Fruit fly (Drosophila melanogaster) S2 (cell line): ENCODE data around the gene kz.

Source experiments
- CG8478 ChIP-seq: fragments of >200 bp; optimal IDR thresholded peaks from 2 replicates; lab custom pipeline; 2018
- CTCF ChIP-seq, 2 experiments: fragments of >200 bp; optimal IDR thresholded peaks; 2 replicates each; lab custom pipeline; 2018

Gene kz

DNA sequence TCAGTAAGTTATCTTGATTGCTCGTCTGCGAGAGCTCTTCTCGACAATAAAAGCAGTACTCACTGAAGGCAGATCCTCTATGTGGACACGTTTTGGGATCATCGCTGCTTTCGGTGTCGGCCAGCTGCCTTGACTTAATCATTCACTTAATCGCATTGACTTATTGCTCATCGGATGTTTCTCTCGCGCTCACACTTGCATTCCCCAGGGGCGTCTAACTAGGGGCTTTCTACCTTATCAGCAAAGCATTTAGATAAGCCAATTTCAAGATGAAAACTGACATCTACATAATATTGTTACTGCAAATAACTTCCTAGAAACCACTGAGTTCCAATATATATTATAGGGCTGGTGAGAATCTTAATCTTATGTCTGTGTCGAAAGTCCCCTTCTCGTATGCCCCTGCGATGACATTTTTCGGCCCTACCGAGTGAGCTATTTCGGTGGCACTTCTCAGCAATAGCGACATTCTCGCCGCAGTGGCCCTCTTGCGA is 29.5 kb downstream of the kz start:
- no peak for TF ChIP-seq CTCF (optimal IDR thresholded peaks at IDR 0.05; lab: Kevin White, UChicago)
- TF ChIP-seq CG8478 (lab: Kevin White, UChicago) = no peak

DNA sequence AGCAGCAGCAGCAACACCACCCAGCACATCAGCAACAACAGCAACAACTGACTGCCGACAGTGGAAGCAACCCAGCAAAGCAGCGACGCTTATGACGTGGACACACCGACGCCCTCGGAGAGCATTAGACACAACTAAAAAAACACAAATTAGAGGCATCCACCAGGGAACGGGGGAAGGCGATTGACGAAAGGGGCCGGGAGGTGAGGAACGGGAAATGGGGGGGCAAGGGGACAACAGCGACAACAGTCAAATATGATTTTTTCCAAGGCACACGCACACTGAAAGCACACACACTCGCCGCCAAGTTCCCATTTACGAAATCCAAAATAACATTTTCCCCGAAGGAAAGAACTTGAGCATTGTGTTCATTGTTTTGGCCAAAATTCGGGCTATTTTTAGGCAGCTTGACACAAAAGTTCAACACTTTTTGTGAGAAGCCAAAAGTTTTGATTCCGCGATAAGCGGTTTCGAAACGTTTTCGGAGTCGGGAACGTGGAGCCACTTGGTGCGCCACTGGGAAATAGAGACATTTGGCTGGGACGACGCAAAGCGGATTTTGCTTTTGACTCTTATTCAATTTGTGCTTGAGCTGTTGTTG is 33.1 kb downstream of the kz start:
- no peak for TF ChIP-seq CTCF (optimal IDR thresholded peaks at IDR 0.05; lab: Kevin White, UChicago)

DNA sequence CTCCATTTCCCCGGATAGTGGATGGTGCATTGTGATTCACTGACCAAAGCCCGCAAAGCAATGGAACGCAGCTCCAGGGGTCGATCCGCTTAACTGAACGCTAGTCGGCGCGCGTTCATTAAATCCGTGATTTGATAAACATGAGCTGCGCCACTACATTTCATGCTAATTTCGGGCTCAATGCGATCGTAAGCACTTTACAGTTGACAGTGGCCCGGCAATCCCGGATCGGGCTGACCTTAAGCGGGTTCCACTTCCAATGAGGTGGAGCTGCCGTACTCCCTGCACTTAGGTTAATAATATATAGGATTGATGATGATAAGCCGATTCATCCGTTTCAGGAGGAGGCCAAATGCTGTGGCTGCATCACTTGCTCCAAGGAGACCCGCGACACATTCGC is 38.1 kb downstream of the kz start, which contains the start of gene FarO:
Gene FarO (minus strand): TSS at position 101 of the 400 bp plus-strand sequence.
- TF ChIP-seq CG8478 (lab: Kevin White, UChicago) (no peak), CTCF (optimal IDR thresholded peaks at IDR 0.05; lab: Kevin White, UChicago) (no peak)

DNA sequence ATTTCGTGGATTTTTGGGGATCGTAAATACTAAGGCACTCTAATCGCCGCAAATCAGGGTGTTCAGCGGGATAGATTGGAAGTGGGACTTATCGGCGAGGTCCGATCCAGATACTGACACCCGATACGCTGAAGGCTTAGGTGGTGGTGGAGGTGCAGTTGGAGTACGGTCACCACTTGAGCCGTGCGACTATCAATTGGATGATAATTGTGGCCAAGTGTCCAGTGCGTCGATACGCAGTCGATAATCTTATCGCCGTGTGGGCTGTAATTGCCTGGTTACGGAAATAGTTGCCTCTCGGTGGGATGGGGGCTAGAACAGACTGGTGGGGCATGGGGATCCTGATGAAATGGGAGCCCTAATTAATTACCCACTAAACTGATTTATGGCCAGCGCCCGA is 42.5 kb downstream of the kz start:
- TF ChIP-seq CTCF (optimal IDR thresholded peaks at IDR 0.05; lab: Kevin White, UChicago) (no peak), CG8478 (lab: Kevin White, UChicago) (no peak)

DNA sequence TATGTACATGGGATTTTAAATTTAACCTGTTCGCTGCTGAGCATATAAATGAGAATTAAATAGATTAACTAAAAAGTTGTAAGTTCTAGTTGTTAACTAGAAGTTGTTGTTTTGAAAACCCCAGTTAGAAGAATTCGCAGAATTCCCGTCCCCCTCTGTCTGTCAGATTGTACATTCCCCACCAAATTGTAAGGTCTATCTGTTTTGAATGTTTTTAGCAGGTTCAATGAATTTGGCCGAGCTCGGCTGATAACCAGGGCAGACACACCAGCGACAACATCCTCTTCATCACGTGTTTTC is 43.6 kb downstream of the kz start:
- TF ChIP-seq CG8478 (lab: Kevin White, UChicago) (no peak), CTCF (optimal IDR thresholded peaks at IDR 0.05; lab: Kevin White, UChicago) (no peak)

DNA sequence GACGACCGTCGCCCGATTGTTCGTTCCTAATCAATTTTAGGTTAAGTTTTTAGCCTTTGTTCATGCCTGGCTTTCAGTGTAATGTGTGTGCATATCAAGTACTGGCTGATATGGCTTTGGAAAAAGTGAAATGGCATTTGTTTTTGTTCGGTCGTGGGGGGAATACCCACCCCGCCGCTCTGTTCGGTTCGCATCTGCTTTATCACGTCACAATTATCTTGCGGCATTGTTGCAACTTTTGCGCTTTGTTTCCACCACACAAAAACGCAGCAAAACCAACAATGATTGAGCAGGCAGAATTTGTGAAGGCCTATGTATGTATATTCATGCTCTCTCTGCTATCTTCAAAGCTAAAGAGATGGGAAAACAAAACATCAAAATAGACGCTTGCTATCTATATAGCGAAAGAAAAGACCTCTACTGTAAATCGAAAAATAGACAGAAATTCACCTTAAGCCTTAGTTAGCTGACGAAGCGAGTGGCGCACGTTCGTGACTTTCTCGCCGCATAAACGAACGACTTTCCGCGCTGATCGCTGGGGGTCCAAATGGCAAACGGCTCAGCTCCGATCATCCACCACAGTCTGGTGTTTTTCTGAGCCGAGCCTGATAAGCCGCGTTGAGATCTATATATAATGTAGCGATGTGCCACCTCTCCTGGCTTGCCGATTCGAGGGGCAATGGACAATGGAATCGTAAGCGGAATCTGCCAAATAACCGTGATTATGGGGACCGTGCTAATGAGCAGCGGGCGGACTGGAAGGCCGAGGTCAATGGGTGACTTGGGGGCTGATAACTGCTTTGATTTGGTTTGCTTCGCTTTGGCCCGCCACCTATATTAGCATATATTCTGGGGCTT is 44.2 kb downstream of the kz start:
- no peak for TF ChIP-seq CG8478 (lab: Kevin White, UChicago)
- no peak for TF ChIP-seq CTCF (optimal IDR thresholded peaks at IDR 0.05; lab: Kevin White, UChicago)

DNA sequence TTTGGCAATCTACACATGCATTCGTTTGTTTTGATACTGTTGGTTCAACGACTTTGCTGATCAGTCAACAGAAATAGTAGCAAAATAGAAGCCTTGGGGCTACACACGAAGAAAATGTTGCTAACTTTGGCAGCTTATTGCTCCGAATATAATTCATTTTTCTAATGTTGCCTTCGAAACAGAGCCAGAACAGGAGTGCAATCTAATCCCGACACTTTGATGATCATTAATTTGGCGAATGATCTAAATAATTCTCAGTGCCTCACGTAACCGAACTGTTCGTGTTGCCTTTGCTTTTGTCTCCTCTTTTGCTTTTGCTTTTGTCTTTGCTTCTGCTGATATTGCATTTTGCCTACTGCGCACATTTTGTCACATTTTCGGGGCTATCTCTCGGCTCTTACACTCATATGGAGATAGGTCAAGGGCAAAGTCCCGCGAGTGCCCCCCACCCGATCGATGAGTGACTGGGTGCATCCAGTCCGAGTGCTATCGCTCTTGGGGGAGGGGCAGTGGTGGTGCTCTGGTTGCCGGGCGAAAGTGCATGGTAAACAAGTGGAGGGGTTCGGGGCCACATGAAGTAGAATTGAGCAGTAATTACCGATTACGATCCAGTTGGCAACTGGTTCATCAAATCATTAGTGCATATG is 45.6 kb downstream of the kz start:
- TF ChIP-seq CTCF (optimal IDR thresholded peaks at IDR 0.05; lab: Kevin White, UChicago) (no peak), CG8478 (lab: Kevin White, UChicago) (no peak)

DNA sequence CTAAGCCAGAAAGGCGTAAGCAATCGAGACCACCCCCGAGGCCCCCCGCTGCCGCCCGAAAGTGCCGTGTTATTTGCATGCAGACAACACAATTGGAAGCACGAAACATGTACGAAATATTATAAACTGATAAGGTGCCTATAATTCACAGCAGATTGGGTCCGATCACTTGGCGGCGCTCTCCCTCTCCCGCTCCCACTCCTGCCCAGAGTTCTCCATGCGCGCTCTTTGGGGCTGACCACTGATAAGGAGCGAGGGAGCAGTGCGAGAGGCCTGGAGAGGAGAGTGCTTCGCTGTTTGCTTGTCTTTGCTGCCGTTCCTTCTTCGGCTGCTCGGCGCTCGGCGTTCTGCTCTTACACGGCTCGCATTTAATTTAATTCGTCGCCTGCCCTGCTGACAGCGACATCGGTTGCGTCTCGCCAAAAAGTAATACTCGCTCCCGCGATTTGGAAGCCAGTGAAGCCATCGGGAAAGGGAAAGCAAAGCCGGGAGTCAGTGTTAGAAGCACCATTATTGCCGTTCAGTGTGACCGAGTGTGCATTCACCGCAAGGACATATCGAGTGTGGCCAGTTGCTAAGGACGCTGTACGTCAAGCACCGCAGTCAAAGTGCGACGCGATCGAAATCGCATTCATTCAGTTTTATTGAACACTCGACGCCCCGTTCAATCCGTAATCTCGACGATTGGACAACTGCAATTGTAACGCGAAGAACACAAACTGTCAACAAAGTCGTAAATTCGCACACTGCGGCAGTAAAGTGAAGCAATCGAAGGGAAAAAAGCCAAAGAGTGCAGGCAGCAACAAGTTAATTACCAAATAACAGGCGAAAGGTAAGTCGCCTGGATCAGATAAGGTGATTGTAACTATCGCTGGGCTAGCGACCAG is 47.4 kb downstream of the kz start:
- TF ChIP-seq CTCF (optimal IDR thresholded peaks at IDR 0.05; lab: Kevin White, UChicago) = no peak
- TF ChIP-seq CG8478 (lab: Kevin White, UChicago) = no peak

DNA sequence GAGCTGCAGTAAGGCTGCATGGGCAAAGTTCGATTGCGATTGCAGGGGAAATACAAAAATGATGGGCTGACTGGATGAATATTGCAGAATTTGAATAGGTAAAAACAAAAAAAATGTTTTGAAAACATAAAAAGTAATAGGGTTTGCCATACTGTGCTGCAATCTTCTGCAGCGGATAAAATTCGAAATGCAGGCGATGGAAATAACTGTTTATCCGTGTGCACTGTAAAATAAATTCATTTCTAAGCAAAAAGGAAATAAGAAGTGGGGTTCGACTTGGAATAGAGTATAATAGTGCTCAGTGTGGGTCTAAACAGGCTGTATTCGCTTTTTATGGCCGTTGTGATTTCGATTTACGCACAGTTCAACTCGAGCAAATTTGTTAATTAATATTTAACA is 48.0 kb downstream of the kz start, which contains the start of gene CG14053:
Gene CG14053 (minus strand): TSS at position 101 of the 399 bp plus-strand sequence.
- TF ChIP-seq CTCF (optimal IDR thresholded peaks at IDR 0.05; lab: Kevin White, UChicago) = no peak
- no peak for TF ChIP-seq CG8478 (lab: Kevin White, UChicago)

DNA sequence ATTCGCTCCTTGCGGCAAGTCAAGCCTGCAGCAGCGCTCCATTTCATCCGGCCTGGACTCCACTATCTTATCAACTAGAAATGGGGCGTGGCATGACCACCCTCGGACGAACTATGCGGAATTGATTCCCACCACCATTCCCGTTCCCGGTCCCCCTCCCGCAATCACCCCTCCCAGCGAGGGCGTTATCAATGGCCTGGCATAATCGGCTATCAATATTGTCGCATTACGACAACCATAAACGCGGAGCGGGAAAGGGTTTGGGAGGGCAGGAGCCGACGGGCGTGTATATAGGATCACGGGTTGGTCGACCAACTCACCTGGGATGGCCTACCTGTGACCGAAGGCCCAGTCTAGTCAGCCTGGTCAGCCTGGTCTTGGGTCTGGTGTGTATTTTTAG is 48.7 kb downstream of the kz start:
- TF ChIP-seq CG8478 (lab: Kevin White, UChicago) (no peak), CTCF (optimal IDR thresholded peaks at IDR 0.05; lab: Kevin White, UChicago) (no peak)

DNA sequence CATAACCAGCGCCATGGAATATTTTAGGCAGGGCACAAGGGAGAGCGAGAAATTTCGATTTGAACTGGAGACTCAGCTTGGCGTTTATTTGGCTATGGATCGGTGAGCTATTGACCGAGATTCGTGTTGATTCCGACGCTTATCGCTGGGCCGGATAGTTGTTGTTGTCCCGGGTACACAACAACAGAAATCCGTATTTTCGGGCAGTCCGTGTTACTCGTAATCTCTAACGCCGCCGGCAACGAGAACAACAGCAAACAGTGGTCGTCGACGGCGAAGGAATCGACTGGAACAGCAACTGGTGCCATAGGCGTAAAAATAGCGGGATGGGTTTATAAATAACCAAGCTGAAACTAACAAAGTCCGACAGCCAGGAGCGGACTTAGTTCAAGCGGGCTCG is 49.9 kb downstream of the kz start:
- no peak for TF ChIP-seq CG8478 (lab: Kevin White, UChicago)
- TF ChIP-seq CTCF (optimal IDR thresholded peaks at IDR 0.05; lab: Kevin White, UChicago) = no peak

DNA sequence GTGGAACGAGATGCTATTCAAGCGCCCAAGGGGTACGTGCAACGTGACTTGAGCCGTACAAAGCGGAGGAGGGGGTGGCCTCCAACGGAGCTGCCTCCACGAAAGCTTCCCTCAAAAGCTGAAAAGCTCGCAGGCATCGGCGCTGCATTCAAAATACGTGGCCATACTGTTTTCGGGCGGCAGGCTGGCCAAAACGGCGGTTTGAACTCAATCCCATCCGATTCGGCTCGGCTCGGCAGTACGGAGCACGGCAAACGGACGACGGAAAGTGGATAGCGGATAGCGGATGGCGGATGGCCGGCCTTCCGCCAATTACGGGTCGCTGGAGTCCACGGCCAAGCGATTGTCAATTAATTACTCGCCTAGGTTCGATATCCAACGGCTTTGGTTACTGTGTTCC is 52.9 kb downstream of the kz start, which contains the start of gene Mct1:
Gene Mct1 (plus strand): TSS at position 301 of the 400 bp plus-strand sequence.
- TF ChIP-seq CG8478 (lab: Kevin White, UChicago) (no peak), CTCF (optimal IDR thresholded peaks at IDR 0.05; lab: Kevin White, UChicago) (no peak)
